Worm (Caenorhabditis elegans) whole organism, L2 larva: ENCODE data around the gene F54E7.6.
A peak's percentile ranks its signal among the peaks of the same experiment; 100 is the strongest.

Experiments
- aly-2 ChIP-seq: fragments of 150-350 bp; optimal IDR thresholded peaks from 2 replicates; lab custom pipeline; 2014; ENCODE audit warnings: missing biosample characterization, missing genetic modification characterization
- ama-1 ChIP-seq: fragments of 150-350 bp; optimal IDR thresholded peaks from 2 replicates; lab custom pipeline; 2018; ENCODE audit warnings: inconsistent platforms
- blmp-1 ChIP-seq: sonication (generic microtip); optimal IDR thresholded peaks from 2 replicates; lab custom pipeline; 2017; ENCODE audit warnings: missing genetic modification characterization, mild to moderate bottlenecking, missing compliant biosample characterization, antibody characterized with exemption, moderate library complexity; ENCODE audit not compliant: insufficient read depth
- egl-27 ChIP-seq: sonication (generic microtip); optimal IDR thresholded peaks from 3 replicates; lab custom pipeline; 2017; ENCODE audit warnings: missing biosample characterization, missing genetic modification reagents, missing genetic modification characterization
- lin-13 ChIP-seq: fragments of 150-350 bp; optimal IDR thresholded peaks from 2 replicates; lab custom pipeline; 2014; ENCODE audit warnings: missing biosample characterization, missing genetic modification reagents, missing genetic modification characterization
- mdl-1 ChIP-seq, 2 experiments: fragments of 150-350 bp in 1 of 2; sonication (generic microtip) in 1 of 2; optimal IDR thresholded peaks; 2 replicates each; lab custom pipeline; 2017; ENCODE audit warnings: missing biosample characterization in 2 of 2, missing genetic modification characterization in 2 of 2
- nhr-10 ChIP-seq: sonication (generic microtip); optimal IDR thresholded peaks from 2 replicates; lab custom pipeline; 2017; ENCODE audit warnings: missing biosample characterization, missing genetic modification characterization
- nhr-11 ChIP-seq: fragments of 150-350 bp; optimal IDR thresholded peaks from 2 replicates; lab custom pipeline; 2014; ENCODE audit warnings: missing biosample characterization, missing genetic modification characterization
- snpc-4 ChIP-seq: fragments of 150-350 bp; optimal IDR thresholded peaks from 2 replicates; lab custom pipeline; 2014; ENCODE audit warnings: missing biosample characterization, missing genetic modification characterization
- unc-39 ChIP-seq: fragments of 150-350 bp; optimal IDR thresholded peaks from 2 replicates; lab custom pipeline; 2014; ENCODE audit warnings: missing biosample characterization, missing genetic modification characterization
- ztf-11 ChIP-seq: sonication (generic microtip); optimal IDR thresholded peaks from 2 replicates; lab custom pipeline; 2017; ENCODE audit warnings: missing biosample characterization, missing genetic modification characterization

- TF ChIP-seq mdl-1 (tag; optimal IDR thresholded peaks at IDR 0.05; lab: Kevin White, UChicago) = peak in 1 of 2 experiments; percentile 29
- peak; percentile 72 for TF ChIP-seq snpc-4
- peak; percentile 12 for TF ChIP-seq nhr-10 (tag; lab: Kevin White, UChicago)
- no peak for TF ChIP-seq nhr-11 (tag; lab: Kevin White, UChicago)
- TF ChIP-seq egl-27 (tag; lab: Kevin White, UChicago) = peak; percentile 76
- TF ChIP-seq unc-39 = no peak
- peak; percentile 96 for TF ChIP-seq lin-13 (GFP tag; lab: Kevin White, UChicago)
- no peak for TF ChIP-seq ztf-11 (tag; lab: Kevin White, UChicago)
- TF ChIP-seq ama-1 = peak; percentile 83
- TF ChIP-seq aly-2 (tag; lab: Kevin White, UChicago) = no peak
- peak; percentile 80 for TF ChIP-seq blmp-1 (tag; lab: Kevin White, UChicago)
These were observed 45.3 kb upstream of the F54E7.6 start, which contains the start of gene rpl-23 for ce11 chrIII:5706077-5706627.
